Fruit fly (Drosophila melanogaster): ENCODE data around the gene CG18213.

The CG18213 gene

DNA sequence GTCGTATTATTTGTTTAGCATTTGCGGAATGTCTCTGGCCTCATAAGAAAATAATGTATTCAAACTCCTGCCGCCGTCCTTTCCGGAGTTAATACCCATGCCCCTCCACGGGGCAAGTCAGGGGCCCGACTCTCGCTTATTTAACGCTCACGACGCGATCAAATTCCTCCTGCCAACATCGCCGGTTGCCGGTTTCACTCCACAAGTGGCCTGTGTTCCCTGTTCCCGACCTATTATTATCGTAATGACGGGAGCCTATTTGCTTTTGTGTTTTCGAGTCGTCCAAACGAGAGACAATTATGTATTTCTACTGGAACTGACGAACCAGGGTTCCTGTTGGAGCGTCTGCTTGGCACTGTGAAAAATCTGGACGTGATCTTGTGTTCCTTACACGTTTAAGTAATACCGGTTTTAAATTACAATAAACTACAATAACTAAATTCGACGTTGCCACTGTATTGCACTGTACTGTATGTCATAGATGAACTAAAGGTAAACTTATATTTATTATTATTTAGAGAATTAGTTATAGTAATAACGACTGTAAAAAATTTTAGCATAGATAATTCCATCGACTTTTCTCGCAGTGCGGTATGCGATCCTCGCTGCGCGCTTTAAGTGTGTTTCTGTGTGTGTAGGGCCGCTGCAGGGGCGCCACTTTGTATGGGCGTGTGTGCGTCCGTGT is 12.6 kb upstream of the CG18213 start:
- TF ChIP-seq tai (GFP tag; optimal IDR thresholded peaks at IDR 0.05) (peak; percentile 34), CrebA (GFP tag; optimal IDR thresholded peaks at IDR 0.05; ENCODE audit: borderline replicate concordance) (no peak), psq (GFP tag; optimal IDR thresholded peaks at IDR 0.05) (peak; percentile 62), CG9705 (GFP tag; optimal IDR thresholded peaks at IDR 0.05) (peak; percentile 74), Dif (GFP tag; optimal IDR thresholded peaks at IDR 0.05; ENCODE audit: partially characterized antibody) (no peak), Rel (GFP tag; optimal IDR thresholded peaks at IDR 0.05) (peak; percentile 34), Rel (tag; optimal IDR thresholded peaks at IDR 0.05) (peak; percentile 39), pan (optimal IDR thresholded peaks at IDR 0.05) (no peak), h (GFP tag; optimal IDR thresholded peaks at IDR 0.05) (peak; percentile 84), dmrt93B (GFP tag; optimal IDR thresholded peaks at IDR 0.05) (peak; percentile 61), Abd-B (GFP tag; optimal IDR thresholded peaks at IDR 0.05) (no peak), N (GFP tag; optimal IDR thresholded peaks at IDR 0.05) (no peak), Sp1 (GFP tag; optimal IDR thresholded peaks at IDR 0.05) (peak; percentile 80), sv (GFP tag; optimal IDR thresholded peaks at IDR 0.05) (peak; percentile 33), lola (GFP tag; optimal IDR thresholded peaks at IDR 0.05) (no peak), Jra (GFP tag; optimal IDR thresholded peaks at IDR 0.05) (no peak), fru (GFP tag; optimal IDR thresholded peaks at IDR 0.05) (peak; percentile 71), sage (GFP tag; optimal IDR thresholded peaks at IDR 0.05) (peak; percentile 59), Hr78 (GFP tag; optimal IDR thresholded peaks at IDR 0.05) (no peak), HLH106 (tag; optimal IDR thresholded peaks at IDR 0.05) (peak; percentile 88), Vsx2 (GFP tag; optimal IDR thresholded peaks at IDR 0.05; ENCODE audit: partially characterized antibody) (no peak), Dfd (GFP tag; optimal IDR thresholded peaks at IDR 0.05) (no peak), br (GFP tag; optimal IDR thresholded peaks at IDR 0.05) (peak; percentile 71), woc (GFP tag; optimal IDR thresholded peaks at IDR 0.05) (peak; percentile 78), Hr83 (GFP tag; optimal IDR thresholded peaks at IDR 0.05; ENCODE audit: poor library complexity, severe bottlenecking) (no peak), jim (GFP tag; optimal IDR thresholded peaks at IDR 0.05) (no peak), rgr (GFP tag; optimal IDR thresholded peaks at IDR 0.05) (peak; percentile 66), Myc (optimal IDR thresholded peaks at IDR 0.05) (no peak), brk (GFP tag; optimal IDR thresholded peaks at IDR 0.05) (peak; percentile 69), Hnf4 (GFP tag; optimal IDR thresholded peaks at IDR 0.05) (peak; percentile 59), OdsH (GFP tag; optimal IDR thresholded peaks at IDR 0.05) (peak; percentile 79), ey (GFP tag; optimal IDR thresholded peaks at IDR 0.05) (peak; percentile 72), usp (GFP tag; optimal IDR thresholded peaks at IDR 0.05) (no peak), dsf (GFP tag; optimal IDR thresholded peaks at IDR 0.05; ENCODE audit: borderline replicate concordance) (no peak), CG32264 (GFP tag; optimal IDR thresholded peaks at IDR 0.05) (peak; percentile 46), foxo (GFP tag; optimal IDR thresholded peaks at IDR 0.05) (peak in 1 of 2 experiments; percentile 63), Mio (GFP tag; optimal IDR thresholded peaks at IDR 0.05) (no peak), GATAd (GFP tag; optimal IDR thresholded peaks at IDR 0.05) (no peak), dl (GFP tag; optimal IDR thresholded peaks at IDR 0.05; ENCODE audit: insufficient read depth in 1 of 2, partially characterized antibody in 2 of 2) (no peak)

DNA sequence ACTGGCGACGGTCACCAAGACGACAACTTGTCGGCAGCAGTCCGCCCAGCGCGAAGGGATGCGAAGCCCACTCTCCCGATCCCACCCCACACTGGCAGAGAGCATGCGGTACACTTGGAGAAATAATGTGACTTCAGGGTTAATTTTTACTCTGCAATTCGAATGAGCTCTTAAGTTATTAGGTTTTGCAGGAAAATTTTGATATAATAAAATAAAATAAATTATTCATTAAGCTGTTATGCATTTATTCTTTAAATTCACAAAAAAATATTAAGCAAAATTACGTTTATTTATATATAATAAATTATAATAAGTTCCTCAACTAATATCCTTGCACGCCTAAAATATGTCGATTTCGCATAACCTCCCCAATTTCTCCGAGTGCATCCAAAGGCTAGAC is 8.9 kb upstream of the CG18213 start:
- TF ChIP-seq Hr78 (GFP tag; optimal IDR thresholded peaks at IDR 0.05) (no peak), dsf (GFP tag; optimal IDR thresholded peaks at IDR 0.05; ENCODE audit: borderline replicate concordance) (no peak), OdsH (GFP tag; optimal IDR thresholded peaks at IDR 0.05) (no peak), Sp1 (GFP tag; optimal IDR thresholded peaks at IDR 0.05) (no peak), Rel (GFP tag; optimal IDR thresholded peaks at IDR 0.05) (no peak), Rel (tag; optimal IDR thresholded peaks at IDR 0.05) (no peak), jim (GFP tag; optimal IDR thresholded peaks at IDR 0.05) (no peak), Vsx2 (GFP tag; optimal IDR thresholded peaks at IDR 0.05; ENCODE audit: partially characterized antibody) (no peak), brk (GFP tag; optimal IDR thresholded peaks at IDR 0.05) (no peak), CG32264 (GFP tag; optimal IDR thresholded peaks at IDR 0.05) (no peak), h (GFP tag; optimal IDR thresholded peaks at IDR 0.05) (no peak), sage (GFP tag; optimal IDR thresholded peaks at IDR 0.05) (no peak), Dfd (GFP tag; optimal IDR thresholded peaks at IDR 0.05) (no peak), Myc (optimal IDR thresholded peaks at IDR 0.05) (no peak), CrebA (GFP tag; optimal IDR thresholded peaks at IDR 0.05; ENCODE audit: borderline replicate concordance) (no peak), Hr83 (GFP tag; optimal IDR thresholded peaks at IDR 0.05; ENCODE audit: poor library complexity, severe bottlenecking) (no peak), foxo (GFP tag; optimal IDR thresholded peaks at IDR 0.05) (peak in 1 of 2 experiments; percentile 4), rgr (GFP tag; optimal IDR thresholded peaks at IDR 0.05) (peak; percentile 18), HLH106 (tag; optimal IDR thresholded peaks at IDR 0.05) (no peak)

Data from whole organism, wandering third instar larva.